Worm (Caenorhabditis elegans): ENCODE results near the gene pgap-2.

pgap-2 gene

DNA sequence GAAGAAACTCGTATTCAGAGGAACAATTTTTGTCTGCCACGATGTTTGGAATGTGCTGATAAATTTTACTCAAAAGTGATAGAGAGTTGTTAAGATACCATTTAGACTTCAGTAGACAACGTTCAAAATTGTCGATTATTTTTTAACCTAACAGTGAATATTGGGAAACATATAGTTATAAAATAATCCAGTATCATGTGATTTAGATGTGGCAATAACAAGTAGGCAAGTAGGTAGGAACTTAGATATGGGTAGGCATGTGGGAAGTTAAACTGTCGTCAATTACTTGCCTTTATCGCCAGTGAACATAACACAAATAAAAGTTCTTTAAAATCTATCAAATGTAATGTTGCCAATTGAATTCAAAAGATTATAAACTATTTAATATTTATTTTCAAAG is 33.8 kb upstream of the pgap-2 start, which contains the start of gene T23F11.11:
T23F11.11 (minus strand) TSS at position 101 of the 400 bp plus-strand sequence.
- TF ChIP-seq egl-27 (tag; optimal IDR thresholded peaks at IDR 0.05): no peak
- no peak for TF ChIP-seq ceh-82 (tag; optimal IDR thresholded peaks at IDR 0.05)
- TF ChIP-seq blmp-1 (tag; optimal IDR thresholded peaks at IDR 0.05): no peak
- TF ChIP-seq tlp-1 (tag; optimal IDR thresholded peaks at IDR 0.05): no peak
- no peak for TF ChIP-seq efl-3 (GFP tag; optimal IDR thresholded peaks at IDR 0.05)
- TF ChIP-seq nhr-85 (tag): no peak
- no peak for TF ChIP-seq nhr-47 (tag; optimal IDR thresholded peaks at IDR 0.05)
- TF ChIP-seq F16B12.6 (tag; optimal IDR thresholded peaks at IDR 0.05): no peak
- TF ChIP-seq lir-3 (tag; optimal IDR thresholded peaks at IDR 0.05; ENCODE audit: poor library complexity): no peak
- TF ChIP-seq Y116A8C.19 (tag; optimal IDR thresholded peaks at IDR 0.05; ENCODE audit: borderline replicate concordance): no peak
- TF ChIP-seq irx-1 (tag; optimal IDR thresholded peaks at IDR 0.05): no peak
- TF ChIP-seq hlh-17 (GFP tag; optimal IDR thresholded peaks at IDR 0.05; ENCODE audit: borderline replicate concordance): no peak
- no peak for TF ChIP-seq tbx-2 (tag; optimal IDR thresholded peaks at IDR 0.05)
- TF ChIP-seq efl-1 (optimal IDR thresholded peaks at IDR 0.05): no peak
- TF ChIP-seq efl-1 (GFP tag; optimal IDR thresholded peaks at IDR 0.05 in 1 of 2): no peak
- TF ChIP-seq grh-1 (GFP tag; IDR thresholded peaks at IDR 0.05): no peak
- no peak for TF ChIP-seq lin-39 (tag; optimal IDR thresholded peaks at IDR 0.05)

DNA sequence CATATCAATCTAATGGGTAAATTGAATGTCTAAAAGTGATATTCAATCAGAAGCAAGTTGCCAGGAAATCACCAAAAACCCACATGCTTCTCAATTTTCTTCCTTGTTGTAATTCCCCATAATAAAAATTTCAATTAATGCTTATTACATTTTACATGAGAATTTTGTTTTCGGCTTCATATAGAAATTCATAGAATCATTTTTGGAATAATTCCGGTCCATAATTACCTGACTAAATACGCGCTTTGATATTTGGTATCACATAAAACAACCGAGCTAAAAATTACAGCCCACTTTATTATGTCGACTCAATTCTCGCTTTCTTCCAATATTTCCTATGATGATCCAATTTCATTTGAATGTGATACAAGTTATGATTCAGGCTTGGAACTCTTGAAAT is 33.4 kb upstream of the pgap-2 start, which contains the start of gene srg-13:
srg-13 (plus strand) TSS at position 301 of the 400 bp plus-strand sequence.
- TF ChIP-seq grh-1 (GFP tag; IDR thresholded peaks at IDR 0.05): no peak
- no peak for TF ChIP-seq nhr-47 (tag; optimal IDR thresholded peaks at IDR 0.05)
- no peak for TF ChIP-seq nhr-28 (tag; optimal IDR thresholded peaks at IDR 0.05)
- TF ChIP-seq rnt-1 (tag; optimal IDR thresholded peaks at IDR 0.05): no peak
- no peak for TF ChIP-seq swsn-7 (tag; optimal IDR thresholded peaks at IDR 0.05)
- TF ChIP-seq ztf-4 (tag; optimal IDR thresholded peaks at IDR 0.05): no peak
- no peak for TF ChIP-seq elt-3 (tag; optimal IDR thresholded peaks at IDR 0.05)
- no peak for TF ChIP-seq sup-37 (GFP tag; optimal IDR thresholded peaks at IDR 0.05)
- TF ChIP-seq pax-3 (tag; optimal IDR thresholded peaks at IDR 0.05): no peak
- TF ChIP-seq isw-1 (GFP tag; IDR thresholded peaks at IDR 0.05): no peak
- no peak for TF ChIP-seq ceh-90 (tag; optimal IDR thresholded peaks at IDR 0.05)
- no peak for TF ChIP-seq sox-4 (tag; optimal IDR thresholded peaks at IDR 0.05)
- no peak for TF ChIP-seq nhr-11 (tag; optimal IDR thresholded peaks at IDR 0.05)
- TF ChIP-seq lin-13 (GFP tag; optimal IDR thresholded peaks at IDR 0.05): no peak
- TF ChIP-seq ceh-8 (GFP tag; optimal IDR thresholded peaks at IDR 0.05): no peak
- TF ChIP-seq lsy-2 (tag; optimal IDR thresholded peaks at IDR 0.05): no peak
- TF ChIP-seq fkh-4 (tag; optimal IDR thresholded peaks at IDR 0.05; ENCODE audit: borderline replicate concordance): no peak
- no peak for TF ChIP-seq nhr-90 (tag; optimal IDR thresholded peaks at IDR 0.05; ENCODE audit: poor library complexity)
- TF ChIP-seq lir-3 (tag; optimal IDR thresholded peaks at IDR 0.05; ENCODE audit: poor library complexity): no peak
- no peak for TF ChIP-seq ama-1 (optimal IDR thresholded peaks at IDR 0.05)

- TF ChIP-seq unc-30 (tag; optimal IDR thresholded peaks at IDR 0.05) (no peak), nhr-76 (tag; optimal IDR thresholded peaks at IDR 0.05) (no peak), mab-9 (GFP tag; IDR thresholded peaks at IDR 0.05) (no peak), nhr-28 (tag; optimal IDR thresholded peaks at IDR 0.05) (no peak), zip-4 (GFP tag; optimal IDR thresholded peaks at IDR 0.05) (no peak), lin-15B (tag; optimal IDR thresholded peaks at IDR 0.05) (no peak), pag-3 (tag; optimal IDR thresholded peaks at IDR 0.05; ENCODE audit: borderline replicate concordance, insufficient read depth) (no peak)
These were observed 27.8 kb upstream of the pgap-2 start, which contains the start of gene srg-10 for ce11 chrIII:4677466-4677865. Gene srg-10 (plus strand): TSS chrIII:4677766.
